Worm (Caenorhabditis elegans) whole organism, L3 larva: Measurements from ENCODE around the gene E02H9.1.

ENCODE experiments used
- pha-4 ChIP-seq: fragments of 150-350 bp; optimal IDR thresholded peaks from 2 replicates; lab custom pipeline; 2014; ENCODE audit warnings: missing biosample characterization, missing genetic modification reagents, missing genetic modification characterization
- skn-1 ChIP-seq: fragments of 150-350 bp; optimal IDR thresholded peaks from 2 replicates; lab custom pipeline; 2014; ENCODE audit warnings: missing biosample characterization, missing genetic modification characterization

DNA sequence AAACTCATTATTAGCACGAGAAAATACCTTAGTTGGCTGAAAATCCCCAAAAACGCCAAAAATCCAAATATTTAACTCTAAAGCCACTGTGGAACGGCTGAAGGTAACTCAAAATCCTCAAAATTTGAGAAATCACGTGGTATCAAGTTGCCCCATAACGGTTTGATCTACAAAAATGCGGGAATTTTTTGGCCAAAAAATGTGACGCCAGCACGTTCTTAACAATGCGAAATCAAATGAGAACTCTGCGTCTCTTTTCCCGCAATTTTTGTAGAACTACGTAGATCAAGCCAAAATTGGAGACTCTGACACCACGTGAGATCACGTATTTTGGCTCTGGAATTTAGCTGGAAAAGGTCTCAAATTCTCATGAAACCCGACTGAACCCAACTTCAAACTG lies 6.5 kb downstream of the E02H9.1 start:
- TF ChIP-seq pha-4 (no peak), skn-1 (tag; lab: Kevin White, UChicago) (no peak)
